Worm (Caenorhabditis elegans) whole organism, early embryonic: ENCODE measurements around the gene odr-1.

Source experiments
- ceh-13 ChIP-seq: fragments of 200-800 bp; sonication (Bioruptor generic); optimal IDR thresholded peaks from 2 replicates; lab custom pipeline; 2018; ENCODE audit warnings: mild to moderate bottlenecking, missing genetic modification characterization, missing compliant biosample characterization
- flt-1 ChIP-seq: fragments of 200-800 bp; sonication (Bioruptor generic); IDR thresholded peaks from 2 replicates; pipeline ENCODE4 v1.3.6; 2022; ENCODE audit warnings: missing genetic modification characterization, missing compliant biosample characterization

DNA sequence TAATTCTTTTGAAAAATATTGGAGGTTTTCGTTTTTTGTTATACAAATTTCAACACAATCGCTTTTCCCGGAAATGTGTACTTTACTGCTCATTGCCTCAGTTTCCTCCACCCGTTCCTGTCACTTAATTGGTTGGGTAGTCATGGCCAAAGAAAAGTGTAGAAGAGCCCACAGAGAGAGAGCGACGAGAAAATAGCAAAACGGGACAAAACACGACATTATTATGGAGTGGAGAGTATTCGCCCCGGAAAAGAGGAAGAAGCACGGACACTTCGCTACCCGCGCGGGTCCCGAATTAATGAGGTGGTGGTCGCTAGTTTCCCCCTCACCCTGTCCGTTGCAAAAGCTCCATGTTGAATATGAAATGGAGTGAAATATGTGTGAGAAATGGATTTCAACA is 47.0 kb downstream of the odr-1 start:
- TF ChIP-seq ceh-13 (GFP tag; lab: Kevin White, UChicago) (no peak), flt-1 (GFP tag; lab: Robert Waterston, UW) (no peak)
